Fruit fly (Drosophila melanogaster) whole organism, embryonic: ENCODE results near the gene Rad60.

ENCODE experiments used
- CG11696 ChIP-seq: fragments of 200-800 bp; sonication (Bioruptor generic); IDR thresholded peaks from 2 replicates; pipeline ENCODE4 v1.3.6; 2022; ENCODE audit warnings: missing biosample characterization, missing genetic modification characterization
- CG15514 ChIP-seq: fragments of 200-800 bp; sonication (Bioruptor generic); optimal IDR thresholded peaks from 3 replicates; lab custom pipeline; 2017; ENCODE audit warnings: missing biosample characterization, missing genetic modification characterization, mild to moderate bottlenecking, moderate library complexity, missing genetic modification reagents
- CG2129 ChIP-seq: fragments of 200-800 bp; sonication (Bioruptor generic); IDR thresholded peaks from 2 replicates; pipeline ENCODE4 v1.3.6; 2022; ENCODE audit warnings: missing biosample characterization, missing genetic modification characterization; ENCODE audit not compliant: partially characterized antibody
- psq ChIP-seq: fragments of 200-800 bp; sonication (Bioruptor generic); optimal IDR thresholded peaks from 2 replicates; lab custom pipeline; 2017; ENCODE audit warnings: missing biosample characterization, missing genetic modification characterization
- tna ChIP-seq: fragments of 200-800 bp; sonication (Bioruptor generic); IDR thresholded peaks from 2 replicates; pipeline ENCODE4 v1.3.6; 2022; ENCODE audit warnings: missing biosample characterization, missing genetic modification characterization; ENCODE audit not compliant: partially characterized antibody

DNA sequence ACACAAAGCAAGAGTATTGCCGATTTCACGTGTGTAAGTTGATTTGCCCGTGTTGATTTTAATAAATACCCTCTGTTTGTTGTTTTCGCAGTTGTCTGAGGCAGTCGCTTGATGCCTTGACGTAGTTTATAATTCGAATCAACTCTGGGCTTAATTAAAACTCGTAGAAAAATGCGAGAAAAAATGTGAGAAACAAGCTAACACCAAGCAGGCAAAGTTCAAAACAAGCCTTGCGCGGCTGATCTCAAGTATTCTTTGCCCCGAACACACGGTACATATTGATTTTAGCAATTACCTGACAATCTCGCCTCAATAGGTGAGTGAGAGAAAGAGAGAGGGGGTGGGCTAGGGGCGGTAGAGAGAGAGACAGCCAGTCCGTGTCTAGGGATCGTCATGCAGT, 26.0 kb downstream of the Rad60 start:
- peak; percentile 55 for TF ChIP-seq CG15514 (GFP tag; lab: Kevin White, UChicago)
- no peak for TF ChIP-seq psq
- no peak for TF ChIP-seq tna (GFP tag; lab: Robert Waterston, UW)
- peak; percentile 54; the same call in 1 of the 2 replicates for TF ChIP-seq CG11696 (GFP tag; lab: Robert Waterston, UW)
- TF ChIP-seq CG2129 (GFP tag; lab: Robert Waterston, UW) = no peak
